Worm (Caenorhabditis elegans) whole organism, L4 larva: ENCODE measurements around the gene F46B3.8.

Source experiments
- F26F4.8 ChIP-seq: fragments of 200-800 bp; sonication (Bioruptor generic); conservative IDR thresholded peaks from 2 replicates; pipeline ENCODE4 v1.3.6; 2022; ENCODE audit warnings: missing genetic modification characterization, missing compliant biosample characterization
- R02D3.7 ChIP-seq: fragments of 150-350 bp; sonication (generic microtip); optimal IDR thresholded peaks from 3 replicates; lab custom pipeline; 2014; ENCODE audit warnings: missing biosample characterization, missing genetic modification characterization
- Y5F2A.4 ChIP-seq: fragments of 200-800 bp; sonication (Bioruptor generic); optimal IDR thresholded peaks from 2 replicates; lab custom pipeline; 2018; ENCODE audit warnings: mild to moderate bottlenecking, missing genetic modification characterization, missing compliant biosample characterization
- Y75B8A.6 ChIP-seq: fragments of 200-800 bp; sonication (Bioruptor generic); IDR thresholded peaks from 2 replicates; pipeline ENCODE4 v1.3.6; 2022; ENCODE audit warnings: missing genetic modification reagents, missing genetic modification characterization, missing compliant biosample characterization
- ZK337.2 ChIP-seq: fragments of 200-800 bp; sonication (Bioruptor generic); IDR thresholded peaks from 2 replicates; pipeline ENCODE4 v1.3.6; 2022; ENCODE audit warnings: missing genetic modification reagents, missing genetic modification characterization, missing compliant biosample characterization
- aha-1 ChIP-seq: fragments of 150-350 bp; peaks from one replicate; lab custom pipeline; 2014; ENCODE audit warnings: missing biosample characterization, missing genetic modification characterization
- ceh-28 ChIP-seq: fragments of 150-350 bp; optimal IDR thresholded peaks from 2 replicates; lab custom pipeline; 2014; ENCODE audit warnings: missing biosample characterization, missing genetic modification reagents, missing genetic modification characterization
- ceh-82 ChIP-seq: sonication (generic microtip); optimal IDR thresholded peaks from 2 replicates; lab custom pipeline; 2017; ENCODE audit warnings: missing biosample characterization, missing genetic modification characterization
- ces-1 ChIP-seq: fragments of 150-350 bp; sonication (generic microtip); optimal IDR thresholded peaks from 4 replicates; lab custom pipeline; 2014; ENCODE audit warnings: missing biosample characterization, missing genetic modification reagents, missing genetic modification characterization
- cey-2 ChIP-seq: sonication (generic microtip); optimal IDR thresholded peaks from 3 replicates; lab custom pipeline; 2017; ENCODE audit warnings: missing genetic modification characterization, mild to moderate bottlenecking, missing compliant biosample characterization, antibody characterized with exemption, borderline replicate concordance; ENCODE audit not compliant: insufficient read depth
- ctbp-1 ChIP-seq: fragments of 200-800 bp; sonication (Bioruptor generic); IDR thresholded peaks from 2 replicates; pipeline ENCODE4 v1.3.6; 2022; ENCODE audit warnings: missing genetic modification reagents, missing genetic modification characterization, missing compliant biosample characterization
- daf-8 ChIP-seq: fragments of 200-800 bp; sonication (Bioruptor generic); IDR thresholded peaks from 2 replicates; pipeline ENCODE4 v1.3.6; 2022; ENCODE audit warnings: missing genetic modification characterization, missing compliant biosample characterization
- dmd-6 ChIP-seq: fragments of 200-800 bp; sonication (Bioruptor generic); IDR thresholded peaks from 2 replicates; pipeline ENCODE4 v1.3.6; 2022; ENCODE audit warnings: missing genetic modification reagents, missing genetic modification characterization, missing compliant biosample characterization
- dmd-8 ChIP-seq: fragments of 200-800 bp; sonication (Bioruptor generic); IDR thresholded peaks from 2 replicates; pipeline ENCODE4 v1.3.6; 2022; ENCODE audit warnings: missing genetic modification characterization, missing compliant biosample characterization
- dmd-9 ChIP-seq: fragments of 200-800 bp; sonication (Bioruptor generic); IDR thresholded peaks from 2 replicates; pipeline ENCODE4 v1.3.6; 2022; ENCODE audit warnings: missing genetic modification reagents, missing genetic modification characterization, missing compliant biosample characterization
- duxl-1 ChIP-seq: sonication (generic microtip); optimal IDR thresholded peaks from 2 replicates; lab custom pipeline; 2016; ENCODE audit warnings: mild to moderate bottlenecking, missing genetic modification characterization, moderate library complexity, missing compliant biosample characterization; ENCODE audit not compliant: poor library complexity
- hlh-30 ChIP-seq: sonication (generic microtip); optimal IDR thresholded peaks from 2 replicates; lab custom pipeline; 2017; ENCODE audit warnings: antibody characterized with exemption, mild to moderate bottlenecking, missing genetic modification characterization, missing compliant biosample characterization; ENCODE audit not compliant: insufficient read depth
- jun-1 ChIP-seq: fragments of 150-350 bp; optimal IDR thresholded peaks from 2 replicates; lab custom pipeline; 2014; ENCODE audit warnings: missing biosample characterization, missing genetic modification reagents, missing genetic modification characterization
- lin-15B ChIP-seq: fragments of 150-350 bp; sonication (generic microtip); optimal IDR thresholded peaks from 3 replicates; lab custom pipeline; 2014; ENCODE audit warnings: missing biosample characterization, missing genetic modification characterization
- lin-38 ChIP-seq: fragments of 200-800 bp; sonication (Bioruptor generic); IDR thresholded peaks from 2 replicates; pipeline ENCODE4 v1.3.6; 2022; ENCODE audit warnings: missing genetic modification reagents, missing genetic modification characterization, missing compliant biosample characterization
- lin-39 ChIP-seq: fragments of 150-350 bp; optimal IDR thresholded peaks from 2 replicates; lab custom pipeline; 2014; ENCODE audit warnings: missing biosample characterization, missing genetic modification reagents, missing genetic modification characterization
- lir-3 ChIP-seq: sonication (generic microtip); optimal IDR thresholded peaks from 2 replicates; lab custom pipeline; 2016; ENCODE audit warnings: mild to moderate bottlenecking, missing genetic modification characterization, missing compliant biosample characterization
- mep-1 ChIP-seq: fragments of 150-350 bp; sonication (generic microtip); optimal IDR thresholded peaks from 3 replicates; lab custom pipeline; 2014; ENCODE audit warnings: missing biosample characterization, missing genetic modification characterization
- nhr-11 ChIP-seq: fragments of 150-350 bp; optimal IDR thresholded peaks from 2 replicates; lab custom pipeline; 2014; ENCODE audit warnings: missing biosample characterization, missing genetic modification characterization
- nhr-237 ChIP-seq: sonication (generic microtip); optimal IDR thresholded peaks from 2 replicates; lab custom pipeline; 2017; ENCODE audit warnings: missing biosample characterization, missing genetic modification characterization
- nhr-25 ChIP-seq: sonication (generic microtip); optimal IDR thresholded peaks from 2 replicates; lab custom pipeline; 2017; ENCODE audit warnings: missing genetic modification characterization, mild to moderate bottlenecking, missing compliant biosample characterization, antibody characterized with exemption, moderate library complexity, borderline replicate concordance; ENCODE audit not compliant: insufficient read depth
- nhr-41 ChIP-seq: fragments of 200-800 bp; sonication (Bioruptor generic); IDR thresholded peaks from 2 replicates; pipeline ENCODE4 v1.3.6; 2022; ENCODE audit warnings: missing genetic modification reagents, missing genetic modification characterization, missing compliant biosample characterization
- nhr-48 ChIP-seq: sonication (generic microtip); optimal IDR thresholded peaks from 2 replicates; lab custom pipeline; 2016; ENCODE audit warnings: mild to moderate bottlenecking, missing genetic modification characterization, missing compliant biosample characterization
- nhr-6 ChIP-seq: fragments of 150-350 bp; optimal IDR thresholded peaks from 2 replicates; lab custom pipeline; 2014; ENCODE audit warnings: missing biosample characterization, missing genetic modification characterization
- nhr-76 ChIP-seq: fragments of 150-350 bp; optimal IDR thresholded peaks from 2 replicates; lab custom pipeline; 2014; ENCODE audit warnings: missing biosample characterization, missing genetic modification characterization
- pqm-1 ChIP-seq: sonication (generic microtip); optimal IDR thresholded peaks from 2 replicates; lab custom pipeline; 2017; ENCODE audit warnings: missing biosample characterization, missing genetic modification characterization
- skn-1 ChIP-seq: fragments of 150-350 bp; optimal IDR thresholded peaks from 2 replicates; lab custom pipeline; 2014; ENCODE audit warnings: missing biosample characterization, missing genetic modification characterization
- snpc-1.2 ChIP-seq: fragments of 200-800 bp; sonication (Bioruptor generic); IDR thresholded peaks from 2 replicates; pipeline ENCODE4 v1.3.6; 2022; ENCODE audit warnings: missing genetic modification reagents, missing genetic modification characterization, missing compliant biosample characterization
- snpc-4 ChIP-seq: fragments of 150-350 bp; optimal IDR thresholded peaks from 2 replicates; lab custom pipeline; 2014; ENCODE audit warnings: missing biosample characterization, missing genetic modification characterization
- spr-1 ChIP-seq: sonication (generic microtip); optimal IDR thresholded peaks from 2 replicates; lab custom pipeline; 2016; ENCODE audit warnings: mild to moderate bottlenecking, missing genetic modification characterization, missing compliant biosample characterization
- zag-1 ChIP-seq: fragments of 150-350 bp; optimal IDR thresholded peaks from 2 replicates; lab custom pipeline; 2014; ENCODE audit warnings: missing biosample characterization, missing genetic modification characterization
- zfp-2 ChIP-seq: sonication (generic microtip); optimal IDR thresholded peaks from 2 replicates; lab custom pipeline; 2016; ENCODE audit warnings: mild to moderate bottlenecking, missing genetic modification characterization, missing compliant biosample characterization
- ztf-11 ChIP-seq: fragments of 150-350 bp; optimal IDR thresholded peaks from 2 replicates; lab custom pipeline; 2014; ENCODE audit warnings: missing biosample characterization, missing genetic modification characterization

Gene F46B3.8

DNA sequence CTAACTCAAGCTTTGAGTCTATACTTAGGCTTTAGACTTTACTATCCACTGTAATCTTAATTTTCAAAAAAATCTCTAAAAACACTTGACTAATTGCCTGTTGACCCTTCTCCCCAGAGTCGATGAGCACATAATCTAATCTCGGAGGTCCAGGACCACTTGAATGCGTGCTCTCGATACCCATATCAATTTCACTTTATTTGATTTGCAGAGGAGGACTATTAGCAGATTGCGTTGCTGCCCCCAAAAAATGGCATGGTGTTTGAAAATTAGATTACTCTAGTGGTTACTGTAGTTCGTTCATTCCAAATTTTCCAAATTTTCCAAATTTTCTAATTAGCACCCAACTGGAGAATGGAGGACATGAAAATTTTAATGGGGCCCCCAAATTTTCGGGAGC is 22.5 kb upstream of the F46B3.8 start:
- TF ChIP-seq Y75B8A.6 (GFP tag; lab: Robert Waterston, UW): no peak
- no peak for TF ChIP-seq ctbp-1 (GFP tag; lab: Robert Waterston, UW)
- no peak for TF ChIP-seq lin-39
- no peak for TF ChIP-seq dmd-9 (GFP tag; lab: Robert Waterston, UW)
- no peak for TF ChIP-seq zag-1 (tag; lab: Kevin White, UChicago)
- TF ChIP-seq aha-1: no peak
- TF ChIP-seq ceh-82 (tag; lab: Kevin White, UChicago): no peak
- TF ChIP-seq daf-8 (GFP tag; lab: Robert Waterston, UW): no peak
- TF ChIP-seq nhr-41 (GFP tag; lab: Robert Waterston, UW): no peak
- TF ChIP-seq mep-1 (tag; lab: Kevin White, UChicago): no peak

- TF ChIP-seq cey-2 (tag; lab: Kevin White, UChicago): no peak
- no peak for TF ChIP-seq lin-38 (GFP tag; lab: Robert Waterston, UW)
- no peak for TF ChIP-seq lir-3 (tag; lab: Kevin White, UChicago)
- no peak for TF ChIP-seq nhr-76 (tag; lab: Kevin White, UChicago)
- TF ChIP-seq zag-1 (tag; lab: Kevin White, UChicago): no peak
- TF ChIP-seq nhr-6 (tag; lab: Kevin White, UChicago): no peak
- no peak for TF ChIP-seq nhr-48 (tag; lab: Kevin White, UChicago)
- TF ChIP-seq jun-1 (tag; lab: Kevin White, UChicago): no peak
- no peak for TF ChIP-seq nhr-25 (tag; lab: Kevin White, UChicago)
- TF ChIP-seq duxl-1 (tag; lab: Kevin White, UChicago): no peak
- no peak for TF ChIP-seq aha-1
- TF ChIP-seq dmd-8: no peak
- no peak for TF ChIP-seq ctbp-1 (GFP tag; lab: Robert Waterston, UW)
- no peak for TF ChIP-seq dmd-6 (GFP tag; lab: Robert Waterston, UW)
- TF ChIP-seq ces-1: no peak
- TF ChIP-seq snpc-4 (tag; lab: Kevin White, UChicago): no peak
- no peak for TF ChIP-seq zfp-2 (tag; lab: Kevin White, UChicago)
- no peak for TF ChIP-seq ztf-11 (tag; lab: Kevin White, UChicago)
Observed at ce11 chrV:20641896-20642295, 18.9 kb upstream of the F46B3.8 start, which contains the start of gene srxa-15. srxa-15 (plus strand) TSS chrV:20642196.

- TF ChIP-seq spr-1 (tag; lab: Kevin White, UChicago): no peak
- no peak for TF ChIP-seq ceh-28 (tag; lab: Kevin White, UChicago)
- no peak for TF ChIP-seq nhr-237 (tag; lab: Kevin White, UChicago)
- no peak for TF ChIP-seq nhr-48 (tag; lab: Kevin White, UChicago)
- TF ChIP-seq lin-15B (tag; lab: Kevin White, UChicago): no peak
- no peak for TF ChIP-seq nhr-6 (tag; lab: Kevin White, UChicago)
- no peak for TF ChIP-seq pqm-1 (tag; lab: Kevin White, UChicago)
- TF ChIP-seq lin-38 (GFP tag; lab: Robert Waterston, UW): no peak
- TF ChIP-seq R02D3.7 (tag; lab: Kevin White, UChicago): no peak
- TF ChIP-seq Y5F2A.4 (GFP tag; lab: Kevin White, UChicago): no peak
- no peak for TF ChIP-seq ZK337.2 (GFP tag; lab: Robert Waterston, UW)
- TF ChIP-seq nhr-11: no peak
- no peak for TF ChIP-seq dmd-9 (GFP tag; lab: Robert Waterston, UW)
- TF ChIP-seq F26F4.8 (GFP tag; lab: Robert Waterston, UW): no peak
- TF ChIP-seq lin-39: no peak
Observed at ce11 chrV:20639294-20639693, 16.3 kb upstream of the F46B3.8 start, which contains the start of gene srxa-14. srxa-14 (plus strand) TSS chrV:20639594.

ce11 chrV:20638344-20638743 is 15.4 kb upstream of the F46B3.8 start, which contains the start of gene Y44A6B.3:
Y44A6B.3 (minus strand) TSS chrV:20638444.
- TF ChIP-seq skn-1 (tag; lab: Kevin White, UChicago) (no peak), spr-1 (tag; lab: Kevin White, UChicago) (no peak), snpc-1.2 (GFP tag; lab: Robert Waterston, UW) (no peak), hlh-30 (tag; lab: Kevin White, UChicago) (no peak)
